Worm (Caenorhabditis elegans) whole organism, L2 larva: ENCODE data around the gene srx-9.
A peak's percentile ranks its signal among the peaks of the same experiment; 100 is the strongest.

Experiments used
- F13H6.1 ChIP-seq: sonication (generic microtip); optimal IDR thresholded peaks from 2 replicates; lab custom pipeline; 2016; ENCODE audit warnings: missing genetic modification characterization, missing compliant biosample characterization
- R02D3.7 ChIP-seq: fragments of 150-350 bp; optimal IDR thresholded peaks from 2 replicates; lab custom pipeline; 2014; ENCODE audit warnings: missing biosample characterization, missing genetic modification characterization
- Y55F3AM.14 ChIP-seq: fragments of 200-800 bp; sonication (Bioruptor generic); optimal IDR thresholded peaks from 2 replicates; lab custom pipeline; 2018; ENCODE audit warnings: mild to moderate bottlenecking, missing genetic modification characterization, missing compliant biosample characterization
- ZK546.5 ChIP-seq: sonication (generic microtip); optimal IDR thresholded peaks from 2 replicates; lab custom pipeline; 2017; ENCODE audit warnings: missing biosample characterization, missing genetic modification characterization
- alr-1 ChIP-seq: fragments of 150-350 bp; optimal IDR thresholded peaks from 2 replicates; lab custom pipeline; 2014; ENCODE audit warnings: missing biosample characterization, missing genetic modification characterization
- aly-2 ChIP-seq: fragments of 150-350 bp; optimal IDR thresholded peaks from 2 replicates; lab custom pipeline; 2014; ENCODE audit warnings: missing biosample characterization, missing genetic modification characterization
- ama-1 ChIP-seq: fragments of 150-350 bp; optimal IDR thresholded peaks from 2 replicates; lab custom pipeline; 2018; ENCODE audit warnings: inconsistent platforms
- blmp-1 ChIP-seq: sonication (generic microtip); optimal IDR thresholded peaks from 2 replicates; lab custom pipeline; 2017; ENCODE audit warnings: missing genetic modification characterization, mild to moderate bottlenecking, missing compliant biosample characterization, antibody characterized with exemption, moderate library complexity; ENCODE audit not compliant: insufficient read depth
- ceh-16 ChIP-seq: fragments of 150-350 bp; optimal IDR thresholded peaks from 2 replicates; lab custom pipeline; 2014; ENCODE audit warnings: missing biosample characterization, missing genetic modification characterization
- ceh-82 ChIP-seq: fragments of 150-350 bp; optimal IDR thresholded peaks from 2 replicates; lab custom pipeline; 2014; ENCODE audit warnings: missing biosample characterization, missing genetic modification characterization
- crh-2 ChIP-seq: sonication (generic microtip); optimal IDR thresholded peaks from 2 replicates; lab custom pipeline; 2017; ENCODE audit warnings: missing biosample characterization, missing genetic modification characterization
- dmd-4 ChIP-seq: sonication (generic microtip); optimal IDR thresholded peaks from 2 replicates; lab custom pipeline; 2017; ENCODE audit warnings: missing biosample characterization, missing genetic modification characterization
- egl-27 ChIP-seq: sonication (generic microtip); optimal IDR thresholded peaks from 3 replicates; lab custom pipeline; 2017; ENCODE audit warnings: missing biosample characterization, missing genetic modification reagents, missing genetic modification characterization
- elt-1 ChIP-seq: fragments of 150-350 bp; optimal IDR thresholded peaks from 2 replicates; lab custom pipeline; 2014; ENCODE audit warnings: missing biosample characterization, missing genetic modification characterization
- elt-3 ChIP-seq: sonication (generic microtip); optimal IDR thresholded peaks from 2 replicates; lab custom pipeline; 2017; ENCODE audit warnings: missing biosample characterization, missing genetic modification characterization
- fos-1 ChIP-seq: fragments of 150-350 bp; optimal IDR thresholded peaks from 2 replicates; lab custom pipeline; 2014; ENCODE audit warnings: missing biosample characterization, missing genetic modification characterization
- gmeb-1 ChIP-seq: fragments of 150-350 bp; optimal IDR thresholded peaks from 2 replicates; lab custom pipeline; 2014; ENCODE audit warnings: missing biosample characterization, missing genetic modification characterization
- lin-11 ChIP-seq: fragments of 150-350 bp; sonication (generic microtip); optimal IDR thresholded peaks from 2 replicates; lab custom pipeline; 2014; ENCODE audit warnings: missing biosample characterization, missing genetic modification characterization, inconsistent platforms, mixed read lengths
- lin-13 ChIP-seq: fragments of 150-350 bp; optimal IDR thresholded peaks from 2 replicates; lab custom pipeline; 2014; ENCODE audit warnings: missing biosample characterization, missing genetic modification reagents, missing genetic modification characterization
- lin-39 ChIP-seq: fragments of 150-350 bp; optimal IDR thresholded peaks from 2 replicates; lab custom pipeline; 2014; ENCODE audit warnings: missing biosample characterization, missing genetic modification reagents, missing genetic modification characterization
- lsy-2 ChIP-seq, 2 experiments: fragments of 150-350 bp in 1 of 2; sonication (generic microtip) in 1 of 2; optimal IDR thresholded peaks; 2 replicates each; lab custom pipeline; 2014 to 2017; ENCODE audit warnings: missing biosample characterization in 2 of 2, missing genetic modification characterization in 2 of 2
- mab-5 ChIP-seq: fragments of 150-350 bp; optimal IDR thresholded peaks from 2 replicates; lab custom pipeline; 2014; ENCODE audit warnings: missing biosample characterization, missing genetic modification characterization
- mbf-1 ChIP-seq: sonication (generic microtip); optimal IDR thresholded peaks from 2 replicates; lab custom pipeline; 2017; ENCODE audit warnings: missing biosample characterization, missing genetic modification characterization
- mdl-1 ChIP-seq, 2 experiments: fragments of 150-350 bp in 1 of 2; sonication (generic microtip) in 1 of 2; optimal IDR thresholded peaks; 2 replicates each; lab custom pipeline; 2017; ENCODE audit warnings: missing biosample characterization in 2 of 2, missing genetic modification characterization in 2 of 2
- nhr-10 ChIP-seq: sonication (generic microtip); optimal IDR thresholded peaks from 2 replicates; lab custom pipeline; 2017; ENCODE audit warnings: missing biosample characterization, missing genetic modification characterization
- nhr-11 ChIP-seq: fragments of 150-350 bp; optimal IDR thresholded peaks from 2 replicates; lab custom pipeline; 2014; ENCODE audit warnings: missing biosample characterization, missing genetic modification characterization
- nhr-12 ChIP-seq: fragments of 150-350 bp; optimal IDR thresholded peaks from 2 replicates; lab custom pipeline; 2014; ENCODE audit warnings: missing biosample characterization, missing genetic modification characterization
- nhr-129 ChIP-seq: fragments of 150-350 bp; optimal IDR thresholded peaks from 2 replicates; lab custom pipeline; 2014; ENCODE audit warnings: missing biosample characterization, missing genetic modification characterization
- nhr-21 ChIP-seq: fragments of 150-350 bp; optimal IDR thresholded peaks from 2 replicates; lab custom pipeline; 2014; ENCODE audit warnings: missing biosample characterization, missing genetic modification characterization
- nhr-23 ChIP-seq: fragments of 150-350 bp; optimal IDR thresholded peaks from 2 replicates; lab custom pipeline; 2014; ENCODE audit warnings: missing biosample characterization, missing genetic modification reagents, missing genetic modification characterization
- nhr-237 ChIP-seq: fragments of 150-350 bp; optimal IDR thresholded peaks from 2 replicates; lab custom pipeline; 2014; ENCODE audit warnings: missing biosample characterization, missing genetic modification characterization
- nhr-25 ChIP-seq: fragments of 150-350 bp; sonication (generic microtip); optimal IDR thresholded peaks from 3 replicates; lab custom pipeline; 2014; ENCODE audit warnings: missing biosample characterization, missing genetic modification characterization
- nhr-6 ChIP-seq: fragments of 150-350 bp; optimal IDR thresholded peaks from 2 replicates; lab custom pipeline; 2014; ENCODE audit warnings: missing biosample characterization, missing genetic modification characterization
- nhr-77 ChIP-seq: fragments of 150-350 bp; optimal IDR thresholded peaks from 2 replicates; lab custom pipeline; 2014; ENCODE audit warnings: missing biosample characterization, missing genetic modification characterization
- peb-1 ChIP-seq: fragments of 150-350 bp; optimal IDR thresholded peaks from 2 replicates; lab custom pipeline; 2014; ENCODE audit warnings: missing biosample characterization, missing genetic modification characterization
- sem-4 ChIP-seq: fragments of 150-350 bp; optimal IDR thresholded peaks from 2 replicates; lab custom pipeline; 2014; ENCODE audit warnings: missing biosample characterization, missing genetic modification reagents, missing genetic modification characterization
- skn-1 ChIP-seq: sonication (generic microtip); optimal IDR thresholded peaks from 2 replicates; lab custom pipeline; 2017; ENCODE audit warnings: missing biosample characterization, missing genetic modification characterization
- sma-3 ChIP-seq: sonication (generic microtip); optimal IDR thresholded peaks from 2 replicates; lab custom pipeline; 2016; ENCODE audit warnings: missing genetic modification reagents, missing genetic modification characterization, missing compliant biosample characterization
- sma-9 ChIP-seq, 2 experiments: fragments of 150-350 bp in 1 of 2; sonication (generic microtip) in 1 of 2; optimal IDR thresholded peaks; 2 replicates each; lab custom pipeline; 2014 to 2016; ENCODE audit warnings: missing genetic modification characterization in 2 of 2, mild to moderate bottlenecking in 1 of 2, missing biosample characterization in 1 of 2, missing compliant biosample characterization in 1 of 2, missing genetic modification reagents in 1 of 2, moderate library complexity in 1 of 2
- snpc-4 ChIP-seq: fragments of 150-350 bp; optimal IDR thresholded peaks from 2 replicates; lab custom pipeline; 2014; ENCODE audit warnings: missing biosample characterization, missing genetic modification characterization
- unc-39 ChIP-seq: fragments of 150-350 bp; optimal IDR thresholded peaks from 2 replicates; lab custom pipeline; 2014; ENCODE audit warnings: missing biosample characterization, missing genetic modification characterization
- unc-55 ChIP-seq: fragments of 150-350 bp; sonication (generic microtip); optimal IDR thresholded peaks from 3 replicates; lab custom pipeline; 2014; ENCODE audit warnings: missing biosample characterization, missing genetic modification reagents, missing genetic modification characterization
- unc-62 ChIP-seq: fragments of 150-350 bp; optimal IDR thresholded peaks from 2 replicates; lab custom pipeline; 2014; ENCODE audit warnings: missing biosample characterization, missing genetic modification reagents, missing genetic modification characterization
- zag-1 ChIP-seq: fragments of 150-350 bp; optimal IDR thresholded peaks from 2 replicates; lab custom pipeline; 2014; ENCODE audit warnings: missing biosample characterization, missing genetic modification characterization
- ztf-1 ChIP-seq: fragments of 200-800 bp; sonication (Bioruptor generic); conservative IDR thresholded peaks from 2 replicates; pipeline ENCODE4 v1.3.6; 2022; ENCODE audit warnings: missing genetic modification characterization, missing compliant biosample characterization
- ztf-11 ChIP-seq: sonication (generic microtip); optimal IDR thresholded peaks from 2 replicates; lab custom pipeline; 2017; ENCODE audit warnings: missing biosample characterization, missing genetic modification characterization
- ztf-4 ChIP-seq: fragments of 150-350 bp; optimal IDR thresholded peaks from 2 replicates; lab custom pipeline; 2014; ENCODE audit warnings: missing biosample characterization, missing genetic modification characterization

Gene srx-9

ce11 chrV:7417018-7417716 lies 21.9 kb upstream of the srx-9 start, which contains the start of gene srw-67:
TSS of gene srw-67 (plus strand) at chrV:7417660.
- TF ChIP-seq nhr-25 (tag; lab: Kevin White, UChicago) (peak; percentile 51), Y55F3AM.14 (GFP tag; lab: Kevin White, UChicago) (no peak)

DNA sequence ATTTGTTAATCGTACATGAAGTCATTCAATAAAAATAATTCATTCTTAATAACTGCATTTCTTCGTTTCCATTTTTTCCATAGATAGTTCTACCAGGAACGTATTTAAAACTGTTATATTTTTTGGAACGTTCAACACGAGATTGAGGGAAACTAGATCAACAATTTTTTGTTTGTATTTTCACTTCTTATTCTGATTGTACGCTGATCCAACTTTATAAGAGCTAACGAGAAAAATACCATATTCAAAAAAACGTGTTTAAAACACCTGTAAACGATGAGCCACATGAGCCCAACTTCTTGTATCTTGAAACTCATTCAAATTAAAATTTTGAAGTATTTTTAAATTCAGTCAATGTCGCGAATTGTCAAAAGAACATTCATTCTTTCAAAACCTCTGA lies 21.3 kb upstream of the srx-9 start:
- no peak for TF ChIP-seq unc-55 (GFP tag; lab: Kevin White, UChicago)
- TF ChIP-seq mdl-1 (tag; optimal IDR thresholded peaks at IDR 0.05; lab: Kevin White, UChicago) = no peak
- peak; percentile 1 for TF ChIP-seq sma-3
- peak; percentile 31 for TF ChIP-seq nhr-21 (tag; lab: Kevin White, UChicago)
- TF ChIP-seq R02D3.7 (tag; lab: Kevin White, UChicago) = no peak

ce11 chrV:7415780-7416428 lies 20.6 kb upstream of the srx-9 start, which contains the start of gene F18E3.13:
TSS of gene F18E3.13 (plus strand) at chrV:7416164.
- TF ChIP-seq sma-3 (peak; percentile 94), crh-2 (tag; lab: Kevin White, UChicago) (no peak), dmd-4 (no peak), lin-11 (tag; lab: Kevin White, UChicago) (no peak), unc-62 (GFP tag; lab: Kevin White, UChicago) (no peak), nhr-23 (tag; lab: Kevin White, UChicago) (no peak), mdl-1 (tag; optimal IDR thresholded peaks at IDR 0.05; lab: Kevin White, UChicago) (peak; percentile 7 to 63), sem-4 (tag; lab: Kevin White, UChicago) (peak; percentile 48), Y55F3AM.14 (GFP tag; lab: Kevin White, UChicago) (peak; percentile 46), ztf-1 (no peak), nhr-129 (tag; lab: Kevin White, UChicago) (peak; percentile 69), ztf-4 (tag; lab: Kevin White, UChicago) (no peak), skn-1 (tag; lab: Kevin White, UChicago) (no peak), nhr-21 (tag; lab: Kevin White, UChicago) (peak; percentile 97), gmeb-1 (tag; lab: Kevin White, UChicago) (no peak), elt-3 (tag; lab: Kevin White, UChicago) (no peak), R02D3.7 (tag; lab: Kevin White, UChicago) (no peak), zag-1 (tag; lab: Kevin White, UChicago) (no peak), peb-1 (tag; lab: Kevin White, UChicago) (no peak), snpc-4 (tag; lab: Kevin White, UChicago) (no peak), ceh-82 (tag; lab: Kevin White, UChicago) (no peak), nhr-10 (no peak), nhr-77 (tag; lab: Kevin White, UChicago) (no peak), egl-27 (tag; lab: Kevin White, UChicago) (peak; percentile 65), nhr-12 (tag; lab: Kevin White, UChicago) (no peak), mab-5 (tag; lab: Kevin White, UChicago) (no peak), F13H6.1 (tag; lab: Kevin White, UChicago) (peak; percentile 35), nhr-237 (no peak), ztf-11 (tag; lab: Kevin White, UChicago) (no peak), sma-9 (GFP tag; optimal IDR thresholded peaks at IDR 0.05; lab: Kevin White, UChicago) (peak; percentile 95), sma-9 (tag; optimal IDR thresholded peaks at IDR 0.05; lab: Kevin White, UChicago) (no peak), unc-55 (GFP tag; lab: Kevin White, UChicago) (no peak), mbf-1 (no peak), lsy-2 (tag; optimal IDR thresholded peaks at IDR 0.05; lab: Kevin White, UChicago) (peak in 1 of 2 experiments; percentile 25), ZK546.5 (tag; lab: Kevin White, UChicago) (no peak), ceh-16 (tag; lab: Kevin White, UChicago) (no peak), blmp-1 (tag; lab: Kevin White, UChicago) (peak; percentile 94), nhr-6 (tag; lab: Kevin White, UChicago) (peak; percentile 63), lin-39 (no peak), elt-1 (no peak), aly-2 (tag; lab: Kevin White, UChicago) (no peak), nhr-25 (tag; lab: Kevin White, UChicago) (peak; percentile 93), lin-13 (GFP tag; lab: Kevin White, UChicago) (no peak), fos-1 (tag; lab: Kevin White, UChicago) (peak; percentile 21), unc-39 (no peak), alr-1 (tag; lab: Kevin White, UChicago) (no peak), nhr-11 (tag; lab: Kevin White, UChicago) (no peak), ama-1 (lab: Kevin White, UChicago) (peak; percentile 86)
